Fruit fly (Drosophila melanogaster) whole organism, embryonic: ENCODE data around the gene CG7879.

Experiments
- Asciz ChIP-seq: fragments of 200-800 bp; sonication (Bioruptor generic); optimal IDR thresholded peaks from 2 replicates; lab custom pipeline; 2017; ENCODE audit warnings: missing biosample characterization, mild to moderate bottlenecking, missing genetic modification characterization, missing genetic modification reagents
- BEAF-32 ChIP-seq: fragments of 200-800 bp; sonication (Bioruptor generic); optimal IDR thresholded peaks from 3 replicates; lab custom pipeline; 2017; ENCODE audit warnings: missing biosample characterization, missing genetic modification characterization, mild to moderate bottlenecking, moderate library complexity, missing genetic modification reagents
- Bgb ChIP-seq: fragments of 200-800 bp; sonication (Bioruptor generic); IDR thresholded peaks from 2 replicates; pipeline ENCODE4 v1.3.6; 2022; ENCODE audit warnings: missing biosample characterization, missing genetic modification characterization; ENCODE audit not compliant: partially characterized antibody
- CG1024 ChIP-seq: fragments of 200-800 bp; sonication (Bioruptor generic); IDR thresholded peaks from 2 replicates; pipeline ENCODE4 v1.3.6; 2022; ENCODE audit warnings: missing biosample characterization, missing genetic modification characterization
- CG10654 ChIP-seq: fragments of 200-800 bp; sonication (Bioruptor generic); optimal IDR thresholded peaks from 2 replicates; lab custom pipeline; 2016; ENCODE audit warnings: missing biosample characterization, missing genetic modification characterization
- CG10979 ChIP-seq: fragments of 200-800 bp; sonication (Bioruptor generic); optimal IDR thresholded peaks from 2 replicates; lab custom pipeline; 2018; ENCODE audit warnings: missing biosample characterization, mild to moderate bottlenecking, missing genetic modification characterization, moderate library complexity
- CG12299 ChIP-seq: fragments of 200-800 bp; sonication (Bioruptor generic); optimal IDR thresholded peaks from 2 replicates; lab custom pipeline; 2018; ENCODE audit warnings: missing biosample characterization, mild to moderate bottlenecking, missing genetic modification characterization
- CG1529 ChIP-seq: fragments of 200-800 bp; sonication (Bioruptor generic); optimal IDR thresholded peaks from 3 replicates; lab custom pipeline; 2018; ENCODE audit warnings: missing biosample characterization, missing genetic modification characterization
- CG15514 ChIP-seq: fragments of 200-800 bp; sonication (Bioruptor generic); optimal IDR thresholded peaks from 3 replicates; lab custom pipeline; 2017; ENCODE audit warnings: missing biosample characterization, missing genetic modification characterization, mild to moderate bottlenecking, moderate library complexity, missing genetic modification reagents
- CG17186 ChIP-seq: fragments of 200-800 bp; sonication (Bioruptor generic); optimal IDR thresholded peaks from 3 replicates; lab custom pipeline; 2017; ENCODE audit warnings: missing biosample characterization, missing genetic modification reagents, missing genetic modification characterization
- CG17612 ChIP-seq: fragments of 200-800 bp; sonication (Bioruptor generic); IDR thresholded peaks from 2 replicates; pipeline ENCODE4 v1.3.6; 2022; ENCODE audit warnings: missing biosample characterization, missing genetic modification characterization
- CG17829 ChIP-seq: fragments of 200-800 bp; optimal IDR thresholded peaks from 2 replicates; lab custom pipeline; 2019; ENCODE audit warnings: missing biosample characterization, mild to moderate bottlenecking, missing genetic modification characterization, moderate library complexity
- CG18262 ChIP-seq: fragments of 200-800 bp; optimal IDR thresholded peaks from 3 replicates; lab custom pipeline; 2019; ENCODE audit warnings: missing biosample characterization, mild to moderate bottlenecking, missing genetic modification characterization, moderate library complexity
- CG18619 ChIP-seq: fragments of 200-800 bp; sonication (Bioruptor generic); optimal IDR thresholded peaks from 3 replicates; lab custom pipeline; 2017; ENCODE audit warnings: missing biosample characterization, mild to moderate bottlenecking, missing genetic modification characterization
- CG4360 ChIP-seq: fragments of 200-800 bp; sonication (Bioruptor generic); IDR thresholded peaks from 2 replicates; pipeline ENCODE4 v1.3.6; 2022; ENCODE audit warnings: missing biosample characterization, missing genetic modification characterization
- CG4424 ChIP-seq: fragments of 200-800 bp; sonication (Bioruptor generic); optimal IDR thresholded peaks from 3 replicates; lab custom pipeline; 2016; ENCODE audit warnings: missing biosample characterization, missing genetic modification characterization
- CG6254 ChIP-seq: fragments of 200-800 bp; sonication (Bioruptor generic); optimal IDR thresholded peaks from 3 replicates; lab custom pipeline; 2017; ENCODE audit warnings: mild to moderate bottlenecking, missing biosample characterization, missing genetic modification reagents, missing genetic modification characterization
- CG6689 ChIP-seq: fragments of 200-800 bp; sonication (Bioruptor generic); IDR thresholded peaks from 2 replicates; pipeline ENCODE4 v1.3.6; 2022; ENCODE audit warnings: missing biosample characterization, missing genetic modification characterization
- CG6854 ChIP-seq: fragments of 200-800 bp; sonication (Bioruptor generic); optimal IDR thresholded peaks from 3 replicates; lab custom pipeline; 2017; ENCODE audit warnings: missing biosample characterization, mild to moderate bottlenecking, missing genetic modification characterization
- CG7357 ChIP-seq: fragments of 200-800 bp; sonication (Bioruptor generic); IDR thresholded peaks from 3 replicates; pipeline ENCODE4 v1.3.6; 2022; ENCODE audit warnings: missing biosample characterization, missing genetic modification characterization
- CG9215 ChIP-seq: fragments of 200-800 bp; sonication (Bioruptor generic); IDR thresholded peaks from 2 replicates; pipeline ENCODE4 v1.3.6; 2022; ENCODE audit warnings: missing biosample characterization, missing genetic modification characterization
- CHES-1-like ChIP-seq: fragments of 200-800 bp; sonication (Bioruptor generic); optimal IDR thresholded peaks from 2 replicates; lab custom pipeline; 2016; ENCODE audit warnings: missing biosample characterization, missing genetic modification characterization
- Dad ChIP-seq: fragments of 200-800 bp; sonication (Bioruptor generic); optimal IDR thresholded peaks from 3 replicates; lab custom pipeline; 2016; ENCODE audit warnings: missing biosample characterization, missing genetic modification characterization
- Dbx ChIP-seq: fragments of 200-800 bp; sonication (Bioruptor generic); IDR thresholded peaks from 3 replicates; pipeline ENCODE4 v1.3.6; 2022; ENCODE audit warnings: missing biosample characterization, missing genetic modification characterization
- Fer1 ChIP-seq: fragments of 200-800 bp; sonication (Bioruptor generic); optimal IDR thresholded peaks from 2 replicates; lab custom pipeline; 2017; ENCODE audit warnings: missing biosample characterization, mild to moderate bottlenecking, missing genetic modification characterization
- Hmr ChIP-seq: fragments of 200-800 bp; sonication (Bioruptor generic); optimal IDR thresholded peaks from 3 replicates; lab custom pipeline; 2017; ENCODE audit warnings: mild to moderate bottlenecking, missing biosample characterization, missing genetic modification reagents, missing genetic modification characterization
- Hr3 ChIP-seq: fragments of 200-800 bp; sonication (Bioruptor generic); optimal IDR thresholded peaks from 3 replicates; lab custom pipeline; 2016; ENCODE audit warnings: missing biosample characterization, missing genetic modification characterization
- Kr ChIP-seq: fragments of 200-800 bp; sonication (Bioruptor generic); optimal IDR thresholded peaks from 2 replicates; lab custom pipeline; 2017; ENCODE audit warnings: missing biosample characterization, mild to moderate bottlenecking, missing genetic modification characterization
- Med ChIP-seq: fragments of 200-800 bp; sonication (Bioruptor generic); peaks from one replicate; lab custom pipeline; 2016; ENCODE audit warnings: missing biosample characterization, missing genetic modification characterization, mild to moderate bottlenecking, inconsistent platforms, moderate library complexity
- Nf-YA ChIP-seq: fragments of 200-800 bp; sonication (Bioruptor generic); IDR thresholded peaks from 2 replicates; pipeline ENCODE4 v1.3.6; 2022; ENCODE audit warnings: missing biosample characterization, missing genetic modification characterization
- Nf-YC ChIP-seq: fragments of 200-800 bp; optimal IDR thresholded peaks from 3 replicates; lab custom pipeline; 2019; ENCODE audit warnings: missing biosample characterization, mild to moderate bottlenecking, missing genetic modification characterization, moderate library complexity
- Ssrp ChIP-seq: fragments of 200-800 bp; sonication (Bioruptor generic); optimal IDR thresholded peaks from 2 replicates; lab custom pipeline; 2018; ENCODE audit warnings: missing biosample characterization, mild to moderate bottlenecking, missing genetic modification characterization, moderate library complexity
- Stat92E ChIP-seq, 3 experiments: fragments of >200 bp in 2 of 3; fragments of 200-800 bp in 1 of 3; sonication (Bioruptor generic) in 1 of 3; optimal IDR thresholded peaks; 2 replicates each; lab custom pipeline; 2017 to 2019; ENCODE audit warnings: missing biosample characterization in 3 of 3, missing genetic modification characterization in 3 of 3, mild to moderate bottlenecking in 1 of 3, moderate library complexity in 1 of 3
- az2 ChIP-seq: fragments of 200-800 bp; sonication (Bioruptor generic); optimal IDR thresholded peaks from 3 replicates; lab custom pipeline; 2016; ENCODE audit warnings: missing biosample characterization, missing genetic modification characterization
- dmrt11E ChIP-seq: fragments of 200-800 bp; sonication (Bioruptor generic); optimal IDR thresholded peaks from 3 replicates; lab custom pipeline; 2018; ENCODE audit warnings: missing biosample characterization, mild to moderate bottlenecking, missing genetic modification characterization, moderate library complexity
- gem ChIP-seq: fragments of 200-800 bp; sonication (Bioruptor generic); optimal IDR thresholded peaks from 2 replicates; lab custom pipeline; 2019; ENCODE audit warnings: missing biosample characterization, mild to moderate bottlenecking, missing genetic modification characterization, moderate library complexity
- grau ChIP-seq: fragments of 200-800 bp; optimal IDR thresholded peaks from 3 replicates; lab custom pipeline; 2019; ENCODE audit warnings: missing biosample characterization, mild to moderate bottlenecking, missing genetic modification characterization, moderate library complexity
- grn ChIP-seq: fragments of 200-800 bp; sonication (Bioruptor generic); optimal IDR thresholded peaks from 3 replicates; lab custom pipeline; 2017; ENCODE audit warnings: missing biosample characterization, missing genetic modification characterization
- klu ChIP-seq: fragments of 200-800 bp; sonication (Bioruptor generic); IDR thresholded peaks from 2 replicates; pipeline ENCODE4 v1.3.6; 2022; ENCODE audit warnings: missing biosample characterization, missing genetic modification characterization
- lilli ChIP-seq: fragments of 200-800 bp; sonication (Bioruptor generic); optimal IDR thresholded peaks from 3 replicates; lab custom pipeline; 2016; ENCODE audit warnings: missing biosample characterization, missing genetic modification characterization
- lmd ChIP-seq: fragments of 200-800 bp; sonication (Bioruptor generic); IDR thresholded peaks from 2 replicates; pipeline ENCODE4 v1.3.6; 2022; ENCODE audit warnings: missing biosample characterization, missing genetic modification characterization
- mam ChIP-seq: fragments of 200-800 bp; sonication (Bioruptor generic); optimal IDR thresholded peaks from 3 replicates; lab custom pipeline; 2016; ENCODE audit warnings: missing biosample characterization, missing genetic modification characterization
- nerfin-1 ChIP-seq: fragments of 200-800 bp; sonication (Bioruptor generic); optimal IDR thresholded peaks from 3 replicates; lab custom pipeline; 2019; ENCODE audit warnings: missing biosample characterization, mild to moderate bottlenecking, missing genetic modification characterization, moderate library complexity
- nmo ChIP-seq: fragments of 200-800 bp; sonication (Bioruptor generic); optimal IDR thresholded peaks from 2 replicates; lab custom pipeline; 2018; ENCODE audit warnings: missing biosample characterization, mild to moderate bottlenecking, missing genetic modification characterization, moderate library complexity
- pzg ChIP-seq: fragments of 200-800 bp; sonication (Bioruptor generic); optimal IDR thresholded peaks from 3 replicates; lab custom pipeline; 2018; ENCODE audit warnings: missing biosample characterization, mild to moderate bottlenecking, missing genetic modification characterization, moderate library complexity
- sug ChIP-seq: fragments of 200-800 bp; optimal IDR thresholded peaks from 2 replicates; lab custom pipeline; 2019; ENCODE audit warnings: missing biosample characterization, mild to moderate bottlenecking, missing genetic modification characterization, moderate library complexity
- zfh2 ChIP-seq: fragments of 200-800 bp; sonication (Bioruptor generic); optimal IDR thresholded peaks from 2 replicates; lab custom pipeline; 2016; ENCODE audit warnings: missing biosample characterization, missing genetic modification characterization

CG7879 gene

dm6 chr3L:1568225-1569161 lies at the start of gene CG7879 (continued):
- TF ChIP-seq Stat92E (GFP tag; optimal IDR thresholded peaks at IDR 0.05; lab: Kevin White, UChicago) = peak in 1 of 3 experiments; percentile 37
- peak; percentile 75 for TF ChIP-seq nmo (GFP tag; lab: Kevin White, UChicago)
- TF ChIP-seq CG6254 (GFP tag; lab: Kevin White, UChicago) = peak; percentile 99
- peak; percentile 33; the same call in 1 of the 2 replicates for TF ChIP-seq lmd (GFP tag; lab: Robert Waterston, UW)
- peak; percentile 26 for TF ChIP-seq CG12299 (tag; lab: Kevin White, UChicago)
- TF ChIP-seq CHES-1-like (GFP tag; lab: Kevin White, UChicago) = no peak
- TF ChIP-seq CG17829 (tag; lab: Kevin White, UChicago) = peak; percentile 20
- no peak for TF ChIP-seq CG10979 (tag; lab: Kevin White, UChicago)
- peak; percentile 46 for TF ChIP-seq mam (GFP tag; lab: Kevin White, UChicago)
- peak; percentile 32 for TF ChIP-seq dmrt11E (tag; lab: Kevin White, UChicago)
- no peak for TF ChIP-seq Nf-YA
- TF ChIP-seq pzg (GFP tag; lab: Kevin White, UChicago) = peak; percentile 56
- TF ChIP-seq Asciz = no peak
- TF ChIP-seq Hmr (GFP tag; lab: Kevin White, UChicago) = peak; percentile 10
- peak; percentile 10 for TF ChIP-seq CG18262 (tag; lab: Kevin White, UChicago)
- TF ChIP-seq sug (tag; lab: Kevin White, UChicago) = peak; percentile 7
- TF ChIP-seq grn (GFP tag; lab: Kevin White, UChicago) = peak; percentile 58
- peak; percentile 49; the same call in 1 of the 2 replicates for TF ChIP-seq CG9215 (GFP tag; lab: Robert Waterston, UW)
- TF ChIP-seq Fer1 (GFP tag; lab: Kevin White, UChicago) = peak; percentile 47
- TF ChIP-seq lilli (GFP tag; lab: Kevin White, UChicago) = peak; percentile 25
- TF ChIP-seq CG10654 = no peak
- peak; percentile 33 for TF ChIP-seq Nf-YC
- peak; percentile 17 for TF ChIP-seq grau (tag; lab: Kevin White, UChicago)
- TF ChIP-seq Bgb (GFP tag; lab: Robert Waterston, UW) = peak; percentile 33; the same call in 1 of the 2 replicates
- peak; percentile 29 for TF ChIP-seq zfh2
- TF ChIP-seq CG4360 = peak; percentile 71
- TF ChIP-seq BEAF-32 (GFP tag; lab: Kevin White, UChicago) = peak; percentile 43
- TF ChIP-seq CG6689 (GFP tag; lab: Robert Waterston, UW) = 0 out of 2 replicates have a peak, but pooled peaks have one; percentile 23
- peak; percentile 72 for TF ChIP-seq Med
- peak; percentile 20; the same call in 1 of the 2 replicates for TF ChIP-seq CG1024 (GFP tag; lab: Robert Waterston, UW)
- no peak for TF ChIP-seq CG1529 (GFP tag; lab: Kevin White, UChicago)
- TF ChIP-seq CG15514 (GFP tag; lab: Kevin White, UChicago) = peak; percentile 63
- TF ChIP-seq Dad (GFP tag; lab: Kevin White, UChicago) = no peak
- no peak for TF ChIP-seq Kr
- peak; percentile 92 for TF ChIP-seq klu (GFP tag; lab: Robert Waterston, UW)
- no peak for TF ChIP-seq gem (tag; lab: Kevin White, UChicago)
- TF ChIP-seq Ssrp = peak; percentile 1
- TF ChIP-seq CG18619 (GFP tag; lab: Kevin White, UChicago) = peak; percentile 7
- TF ChIP-seq CG7357 (GFP tag; lab: Robert Waterston, UW) = peak; percentile 96
- peak; percentile 98 for TF ChIP-seq nerfin-1
- peak; percentile 16 for TF ChIP-seq Hr3 (GFP tag; lab: Kevin White, UChicago)
- TF ChIP-seq Dbx (GFP tag; lab: Robert Waterston, UW) = 0 out of 3 replicates have a peak, but pooled peaks have one; percentile 17
- peak; percentile 18 for TF ChIP-seq CG6854 (GFP tag; lab: Kevin White, UChicago)
- TF ChIP-seq CG4424 (GFP tag; lab: Kevin White, UChicago) = peak; percentile 36
- 0 out of 2 replicates have a peak, but pooled peaks have one; percentile 8 for TF ChIP-seq CG17612
- peak; percentile 15 for TF ChIP-seq az2 (GFP tag; lab: Kevin White, UChicago)
- peak; percentile 52 for TF ChIP-seq CG17186 (GFP tag; lab: Kevin White, UChicago)
